Worm (Caenorhabditis elegans) whole organism, late embryonic: Measurements from ENCODE around the gene rab-33.

ENCODE experiments used
- C08G9.2 ChIP-seq: sonication (generic microtip); optimal IDR thresholded peaks from 2 replicates; lab custom pipeline; 2016; ENCODE audit warnings: mild to moderate bottlenecking, missing genetic modification characterization, moderate library complexity, missing compliant biosample characterization
- F13H6.1 ChIP-seq: sonication (generic microtip); optimal IDR thresholded peaks from 2 replicates; lab custom pipeline; 2016; ENCODE audit warnings: missing genetic modification characterization, missing compliant biosample characterization
- T23F11.4 ChIP-seq: fragments of 200-800 bp; sonication (Bioruptor generic); optimal IDR thresholded peaks from 2 replicates; lab custom pipeline; 2018; ENCODE audit warnings: mild to moderate bottlenecking, missing genetic modification characterization, missing compliant biosample characterization
- ceh-14 ChIP-seq: sonication (generic microtip); optimal IDR thresholded peaks from 2 replicates; lab custom pipeline; 2016; ENCODE audit warnings: missing genotype, missing genetic modification characterization, missing compliant biosample characterization
- ceh-19 ChIP-seq: fragments of 200-800 bp; sonication (Bioruptor generic); optimal IDR thresholded peaks from 2 replicates; lab custom pipeline; 2018; ENCODE audit warnings: mild to moderate bottlenecking, missing genetic modification characterization, missing compliant biosample characterization
- ceh-2 ChIP-seq: sonication (generic microtip); optimal IDR thresholded peaks from 2 replicates; lab custom pipeline; 2016; ENCODE audit warnings: missing genotype, missing genetic modification characterization, missing compliant biosample characterization
- ceh-24 ChIP-seq: sonication (generic microtip); optimal IDR thresholded peaks from 2 replicates; lab custom pipeline; 2016; ENCODE audit warnings: mild to moderate bottlenecking, missing genetic modification characterization, missing compliant biosample characterization
- ceh-30 ChIP-seq: fragments of 150-350 bp; optimal IDR thresholded peaks from 2 replicates; lab custom pipeline; 2014; ENCODE audit warnings: missing biosample characterization, missing genetic modification characterization
- ceh-34 ChIP-seq: sonication (generic microtip); optimal IDR thresholded peaks from 2 replicates; lab custom pipeline; 2016; ENCODE audit warnings: mild to moderate bottlenecking, missing genetic modification characterization, missing compliant biosample characterization
- ceh-48 ChIP-seq: sonication (generic microtip); optimal IDR thresholded peaks from 2 replicates; lab custom pipeline; 2016; ENCODE audit warnings: missing genetic modification characterization, inconsistent platforms, missing compliant biosample characterization
- ceh-9 ChIP-seq: sonication (generic microtip); optimal IDR thresholded peaks from 2 replicates; lab custom pipeline; 2016; ENCODE audit warnings: mild to moderate bottlenecking, missing genetic modification characterization, inconsistent platforms, missing compliant biosample characterization
- dmd-4 ChIP-seq: sonication (generic microtip); optimal IDR thresholded peaks from 2 replicates; lab custom pipeline; 2016; ENCODE audit warnings: borderline replicate concordance, missing genetic modification characterization, missing compliant biosample characterization
- eyg-1 ChIP-seq: sonication (generic microtip); optimal IDR thresholded peaks from 2 replicates; lab custom pipeline; 2016; ENCODE audit warnings: missing genotype, missing genetic modification characterization, missing compliant biosample characterization
- fax-1 ChIP-seq: sonication (generic microtip); optimal IDR thresholded peaks from 2 replicates; lab custom pipeline; 2016; ENCODE audit warnings: missing genotype, missing genetic modification characterization, missing compliant biosample characterization
- fkh-10 ChIP-seq: fragments of 150-350 bp; optimal IDR thresholded peaks from 2 replicates; lab custom pipeline; 2014; ENCODE audit warnings: missing biosample characterization, missing genetic modification reagents, missing genetic modification characterization
- hlh-13 ChIP-seq: fragments of 200-800 bp; sonication (Bioruptor generic); optimal IDR thresholded peaks from 2 replicates; lab custom pipeline; 2018; ENCODE audit warnings: mild to moderate bottlenecking, missing genetic modification characterization, missing compliant biosample characterization
- hlh-15 ChIP-seq: sonication (generic microtip); optimal IDR thresholded peaks from 2 replicates; lab custom pipeline; 2016; ENCODE audit warnings: missing genetic modification characterization, missing compliant biosample characterization
- hlh-6 ChIP-seq: sonication (generic microtip); optimal IDR thresholded peaks from 2 replicates; lab custom pipeline; 2016; ENCODE audit warnings: missing genotype, missing genetic modification characterization, missing compliant biosample characterization
- hlh-8 ChIP-seq: sonication (generic microtip); optimal IDR thresholded peaks from 2 replicates; lab custom pipeline; 2016; ENCODE audit warnings: missing genotype, missing genetic modification characterization, missing compliant biosample characterization
- madf-2 ChIP-seq: sonication (generic microtip); optimal IDR thresholded peaks from 2 replicates; lab custom pipeline; 2017; ENCODE audit warnings: missing genetic modification characterization, missing compliant biosample characterization
- mec-3 ChIP-seq: sonication (generic microtip); optimal IDR thresholded peaks from 2 replicates; lab custom pipeline; 2016; ENCODE audit warnings: borderline replicate concordance, missing genetic modification characterization, missing compliant biosample characterization
- nfya-1 ChIP-seq: sonication (generic microtip); optimal IDR thresholded peaks from 2 replicates; lab custom pipeline; 2017; ENCODE audit warnings: missing genetic modification characterization, mild to moderate bottlenecking, missing compliant biosample characterization, antibody characterized with exemption, moderate library complexity
- nhr-11 ChIP-seq: fragments of 150-350 bp; optimal IDR thresholded peaks from 2 replicates; lab custom pipeline; 2014; ENCODE audit warnings: missing biosample characterization, missing genetic modification characterization
- nhr-232 ChIP-seq: sonication (generic microtip); optimal IDR thresholded peaks from 2 replicates; lab custom pipeline; 2016; ENCODE audit warnings: missing genetic modification characterization, missing compliant biosample characterization
- npax-4 ChIP-seq: sonication (generic microtip); optimal IDR thresholded peaks from 2 replicates; lab custom pipeline; 2016; ENCODE audit warnings: missing genetic modification characterization, missing compliant biosample characterization
- pag-3 ChIP-seq: sonication (generic microtip); optimal IDR thresholded peaks from 2 replicates; lab custom pipeline; 2016; ENCODE audit warnings: missing compliant biosample characterization, missing genetic modification characterization, borderline replicate concordance
- pax-1 ChIP-seq: fragments of 150-350 bp; optimal IDR thresholded peaks from 2 replicates; lab custom pipeline; 2014; ENCODE audit warnings: missing biosample characterization, missing genetic modification characterization
- pha-4 ChIP-seq: fragments of 150-350 bp; optimal IDR thresholded peaks from 2 replicates; lab custom pipeline; 2018; ENCODE audit warnings: missing biosample characterization, missing genetic modification reagents, missing genetic modification characterization
- pqm-1 ChIP-seq: sonication (generic microtip); optimal IDR thresholded peaks from 2 replicates; lab custom pipeline; 2016; ENCODE audit warnings: missing genetic modification characterization, missing compliant biosample characterization
- pros-1 ChIP-seq: fragments of 150-350 bp; optimal IDR thresholded peaks from 2 replicates; lab custom pipeline; 2014; ENCODE audit warnings: missing biosample characterization, missing genetic modification reagents, missing genetic modification characterization
- ref-2 ChIP-seq: sonication (generic microtip); optimal IDR thresholded peaks from 2 replicates; lab custom pipeline; 2016; ENCODE audit warnings: missing genetic modification characterization, missing compliant biosample characterization
- sdc-2 ChIP-seq: sonication (generic microtip); optimal IDR thresholded peaks from 2 replicates; lab custom pipeline; 2016; ENCODE audit warnings: missing genotype, missing genetic modification characterization, missing compliant biosample characterization
- sox-2 ChIP-seq: fragments of 200-800 bp; sonication (Bioruptor generic); IDR thresholded peaks from 2 replicates; pipeline ENCODE4 v1.3.6; 2022; ENCODE audit warnings: missing genetic modification reagents, missing genetic modification characterization, missing compliant biosample characterization
- sox-4 ChIP-seq: sonication (generic microtip); optimal IDR thresholded peaks from 2 replicates; lab custom pipeline; 2017; ENCODE audit warnings: mild to moderate bottlenecking, missing genetic modification characterization, inconsistent platforms, missing compliant biosample characterization
- syd-9 ChIP-seq: sonication (generic microtip); optimal IDR thresholded peaks from 2 replicates; lab custom pipeline; 2016; ENCODE audit warnings: mild to moderate bottlenecking, missing genetic modification characterization, moderate library complexity, missing compliant biosample characterization
- tbx-2 ChIP-seq: sonication (generic microtip); optimal IDR thresholded peaks from 2 replicates; lab custom pipeline; 2016; ENCODE audit warnings: missing genetic modification characterization, missing compliant biosample characterization
- tbx-7 ChIP-seq: sonication (generic microtip); optimal IDR thresholded peaks from 2 replicates; lab custom pipeline; 2016; ENCODE audit warnings: missing genotype, missing genetic modification characterization, missing compliant biosample characterization
- unc-3 ChIP-seq, 2 experiments: fragments of 200-800 bp in 1 of 2; sonication (Bioruptor generic) in 1 of 2; sonication (generic microtip) in 1 of 2; conservative IDR thresholded peaks in 1 of 2; optimal IDR thresholded peaks in 1 of 2; 2 replicates each; pipeline versions ENCODE4 v1.3.6 to Lab custom; 2016 to 2022; ENCODE audit warnings: missing compliant biosample characterization in 2 of 2, missing genetic modification characterization in 2 of 2, missing genetic modification reagents in 1 of 2
- unc-42 ChIP-seq: sonication (generic microtip); optimal IDR thresholded peaks from 2 replicates; lab custom pipeline; 2016; ENCODE audit warnings: missing genotype, missing genetic modification characterization, missing compliant biosample characterization
- unc-55 ChIP-seq: sonication (generic microtip); optimal IDR thresholded peaks from 2 replicates; lab custom pipeline; 2017; ENCODE audit warnings: missing biosample characterization, missing genetic modification reagents, missing genetic modification characterization
- unc-86 ChIP-seq: sonication (generic microtip); optimal IDR thresholded peaks from 2 replicates; lab custom pipeline; 2016; ENCODE audit warnings: missing genetic modification characterization, missing compliant biosample characterization
- zip-5 ChIP-seq: sonication (generic microtip); optimal IDR thresholded peaks from 2 replicates; lab custom pipeline; 2016; ENCODE audit warnings: missing genetic modification characterization, missing compliant biosample characterization
- ztf-16 ChIP-seq: sonication (generic microtip); optimal IDR thresholded peaks from 2 replicates; lab custom pipeline; 2017; ENCODE audit warnings: missing genetic modification characterization, missing compliant biosample characterization

Gene rab-33

ce11 chrIII:10518884-10519283, 15.2 kb upstream of the rab-33 start:
- TF ChIP-seq zip-5 (tag; lab: Kevin White, UChicago) (no peak), ceh-19 (GFP tag; lab: Kevin White, UChicago) (no peak), sdc-2 (tag; lab: Kevin White, UChicago) (no peak), hlh-15 (no peak), F13H6.1 (tag; lab: Kevin White, UChicago) (no peak)
- TF ChIP-seq, all 69 proteins: peak for 0

DNA sequence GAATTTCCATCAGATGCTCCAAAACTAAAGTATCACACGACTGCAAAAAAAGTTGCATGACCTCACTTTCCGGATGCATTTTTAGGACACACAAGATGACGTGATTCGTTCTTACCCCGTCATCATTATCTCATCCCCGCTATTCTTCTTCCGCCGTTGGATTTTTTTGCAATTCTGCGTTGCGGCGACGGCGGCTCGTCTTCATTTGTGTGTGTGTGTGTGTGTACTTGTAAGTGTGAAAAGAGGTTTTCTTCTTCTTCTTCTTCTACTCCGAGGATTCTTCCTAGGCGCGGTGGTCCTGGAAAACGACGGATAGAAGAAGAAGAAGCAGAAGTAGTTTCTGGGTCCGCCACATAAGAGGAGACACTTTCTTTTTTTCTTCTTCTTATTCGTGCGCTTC, 12.1 kb upstream of the rab-33 start:
- no peak for TF ChIP-seq fkh-10 (GFP tag; lab: Kevin White, UChicago)
- TF ChIP-seq pros-1, result no peak
- no peak for TF ChIP-seq hlh-6
- no peak for TF ChIP-seq tbx-7 (tag; lab: Kevin White, UChicago)
- no peak for TF ChIP-seq fax-1 (tag; lab: Kevin White, UChicago)
- TF ChIP-seq hlh-15, result no peak
- no peak for TF ChIP-seq ceh-2 (tag; lab: Kevin White, UChicago)
- TF ChIP-seq C08G9.2 (tag; lab: Kevin White, UChicago), result no peak
- TF ChIP-seq ceh-14 (tag; lab: Kevin White, UChicago), result no peak
- no peak for TF ChIP-seq ztf-16 (tag; lab: Kevin White, UChicago)
- no peak for TF ChIP-seq ref-2 (tag; lab: Kevin White, UChicago)
- TF ChIP-seq eyg-1 (tag; lab: Kevin White, UChicago), result no peak
- TF ChIP-seq hlh-8 (tag; lab: Kevin White, UChicago), result no peak
- no peak for TF ChIP-seq mec-3 (tag; lab: Kevin White, UChicago)
- TF ChIP-seq hlh-13 (GFP tag; lab: Kevin White, UChicago), result no peak
- no peak for TF ChIP-seq sdc-2 (tag; lab: Kevin White, UChicago)
- TF ChIP-seq pqm-1 (tag; lab: Kevin White, UChicago), result no peak
- TF ChIP-seq ceh-48 (tag; lab: Kevin White, UChicago), result no peak
- TF ChIP-seq madf-2 (tag; lab: Kevin White, UChicago), result no peak
- TF ChIP-seq unc-55 (GFP tag; lab: Kevin White, UChicago), result no peak
- TF ChIP-seq, all 69 proteins: peak for 0

DNA sequence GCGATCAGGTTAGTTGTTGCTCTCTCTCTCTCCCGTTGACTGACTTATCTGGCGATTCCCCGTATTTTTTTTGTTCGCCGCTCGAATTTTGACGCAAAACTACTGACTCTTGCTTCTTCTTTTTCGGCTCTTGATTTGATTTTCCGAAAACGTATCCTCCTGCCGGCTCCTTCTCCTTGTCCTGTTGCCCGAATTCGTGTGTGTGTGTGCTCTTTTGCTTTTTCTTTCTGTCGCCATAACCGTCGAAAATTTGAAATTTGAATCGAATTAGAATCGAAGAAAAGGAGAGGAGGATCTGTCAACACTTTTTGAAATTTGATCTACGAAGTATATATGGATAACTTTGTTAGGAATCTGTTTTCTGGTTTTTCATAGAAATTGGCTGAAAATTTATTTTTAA, 8.9 kb upstream of the rab-33 start:
- TF ChIP-seq unc-42 (peak; percentile 75), dmd-4 (tag; lab: Kevin White, UChicago) (no peak)

- TF ChIP-seq unc-55 (GFP tag; lab: Kevin White, UChicago) (peak; percentile 53), ceh-24 (tag; lab: Kevin White, UChicago) (no peak), ceh-30 (no peak), pax-1 (tag; lab: Kevin White, UChicago) (peak; percentile 11), syd-9 (tag; lab: Kevin White, UChicago) (no peak), ceh-34 (tag; lab: Kevin White, UChicago) (no peak), nfya-1 (tag; lab: Kevin White, UChicago) (peak; percentile 65), pag-3 (tag; lab: Kevin White, UChicago) (no peak)
Measured at ce11 chrIII:10506699-10507248, 3.1 kb upstream of the rab-33 start, which contains the start of the genes sip-1 and sly-1. TSS of gene sip-1 (minus strand) at chrIII:10506801. TSS of gene sly-1 (plus strand) at chrIII:10507058.

ce11 chrIII:10505943-10506698, 2.5 kb upstream of the rab-33 start:
- no peak for TF ChIP-seq ceh-2 (tag; lab: Kevin White, UChicago)
- TF ChIP-seq tbx-2 (tag; lab: Kevin White, UChicago), result no peak
- no peak for TF ChIP-seq unc-86
- TF ChIP-seq unc-3 (GFP tag; conservative IDR thresholded peaks at IDR 0.05; lab: Robert Waterston, UW), result no peak
- TF ChIP-seq unc-3 (tag; optimal IDR thresholded peaks at IDR 0.05; lab: Kevin White, UChicago), result no peak
- TF ChIP-seq nhr-232 (tag; lab: Kevin White, UChicago), result no peak
- no peak for TF ChIP-seq sox-2 (GFP tag; lab: Robert Waterston, UW)
- TF ChIP-seq ceh-9 (tag; lab: Kevin White, UChicago), result no peak
- no peak for TF ChIP-seq pha-4
- TF ChIP-seq C08G9.2 (tag; lab: Kevin White, UChicago), result no peak
- no peak for TF ChIP-seq nhr-11 (tag; lab: Kevin White, UChicago)
- no peak for TF ChIP-seq npax-4
- no peak for TF ChIP-seq ceh-30
- no peak for TF ChIP-seq sox-4 (tag; lab: Kevin White, UChicago)
- TF ChIP-seq T23F11.4 (GFP tag; lab: Kevin White, UChicago), result no peak
- TF ChIP-seq unc-55 (GFP tag; lab: Kevin White, UChicago), result no peak
- no peak for TF ChIP-seq dmd-4 (tag; lab: Kevin White, UChicago)
- TF ChIP-seq ref-2 (tag; lab: Kevin White, UChicago), result no peak
